Worm (Caenorhabditis elegans): Measurements from ENCODE around the gene Y40A1A.3.

ce11 chrX:1989576-1989975, 8.3 kb downstream of the Y40A1A.3 start, which contains the start of gene meg-3:
- TF ChIP-seq nfya-1 (tag; optimal IDR thresholded peaks at IDR 0.05): no peak
- TF ChIP-seq sox-4 (tag; optimal IDR thresholded peaks at IDR 0.05): no peak
- no peak for TF ChIP-seq gmeb-2 (tag; optimal IDR thresholded peaks at IDR 0.05)
- no peak for TF ChIP-seq hlh-30 (tag; optimal IDR thresholded peaks at IDR 0.05; ENCODE audit: insufficient read depth)
